Worm (Caenorhabditis elegans): ENCODE results near the gene D2096.13.

D2096.13 gene

DNA sequence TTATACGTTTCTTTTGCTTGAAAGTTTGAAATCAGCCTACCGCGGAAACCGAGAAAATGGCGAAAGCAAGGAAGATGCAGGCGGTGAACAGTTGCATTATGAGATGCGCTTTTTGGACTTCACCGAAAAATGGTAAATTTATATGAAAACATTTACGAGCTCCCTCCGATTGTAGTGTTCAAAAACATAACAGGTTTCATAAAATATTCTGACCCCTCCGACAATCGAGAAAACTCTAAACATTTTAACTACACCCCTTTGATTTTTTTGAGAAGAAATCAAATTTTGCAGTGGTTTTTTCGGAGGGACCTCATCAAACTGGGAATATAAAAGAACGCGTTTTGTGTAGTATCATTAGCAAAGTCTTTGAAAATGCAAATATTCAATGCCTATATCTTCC, 11.3 kb downstream of the D2096.13 start, which contains the start of the genes F17E9.18 and F17E9.15:
Gene F17E9.18 (minus strand): TSS at position 101 of the 400 bp plus-strand sequence.
Gene F17E9.15 (plus strand): TSS at position 368 of the 400 bp plus-strand sequence.
- TF ChIP-seq ZK337.2 (GFP tag; IDR thresholded peaks at IDR 0.05) (no peak), zip-2 (tag; optimal IDR thresholded peaks at IDR 0.05) (no peak), ces-1 (GFP tag; optimal IDR thresholded peaks at IDR 0.05) (no peak), lin-39 (tag; optimal IDR thresholded peaks at IDR 0.05) (no peak), mes-2 (tag; optimal IDR thresholded peaks at IDR 0.05; ENCODE audit: poor library complexity, severe bottlenecking) (no peak), lir-3 (tag; optimal IDR thresholded peaks at IDR 0.05) (no peak), F49E8.2 (tag; optimal IDR thresholded peaks at IDR 0.05; ENCODE audit: borderline replicate concordance) (no peak), dmd-9 (GFP tag; IDR thresholded peaks at IDR 0.05) (no peak), arid-1 (GFP tag; conservative IDR thresholded peaks at IDR 0.05) (no peak), ceh-28 (tag; optimal IDR thresholded peaks at IDR 0.05) (no peak), T20F7.1 (GFP tag; optimal IDR thresholded peaks at IDR 0.05) (no peak), zag-1 (tag; optimal IDR thresholded peaks at IDR 0.05) (no peak), attf-4 (tag; optimal IDR thresholded peaks at IDR 0.05) (no peak), lsy-2 (tag; optimal IDR thresholded peaks at IDR 0.05) (no peak), hif-1 (tag; optimal IDR thresholded peaks at IDR 0.05) (no peak), nhr-6 (tag; optimal IDR thresholded peaks at IDR 0.05) (no peak), Y48G9A.11 (GFP tag; IDR thresholded peaks at IDR 0.05) (no peak), hlh-30 (tag; optimal IDR thresholded peaks at IDR 0.05; ENCODE audit: insufficient read depth) (no peak)

DNA sequence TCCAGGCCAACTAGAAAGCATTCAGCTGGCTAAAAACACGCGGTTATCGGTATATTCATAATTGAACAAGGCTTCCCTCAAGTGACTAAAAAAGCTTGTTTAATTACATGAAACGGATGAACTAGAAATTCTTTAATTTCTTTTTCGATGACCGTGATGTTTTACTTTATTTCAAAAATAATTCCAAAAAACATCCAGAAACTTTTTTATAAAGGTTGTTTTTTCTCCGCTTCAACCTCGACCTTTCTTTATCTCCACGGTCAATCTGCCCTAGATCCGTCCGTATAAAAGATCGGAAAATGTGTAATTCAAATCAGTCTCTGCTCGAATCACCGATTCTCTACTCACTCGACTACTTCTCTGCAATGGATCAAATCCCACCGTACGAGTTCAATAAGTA, 12.9 kb downstream of the D2096.13 start, which contains the start of gene F17E9.5:
Gene F17E9.5 (plus strand): TSS at position 301 of the 400 bp plus-strand sequence.
- TF ChIP-seq dmd-6 (GFP tag; IDR thresholded peaks at IDR 0.05) (no peak), unc-62 (GFP tag; optimal IDR thresholded peaks at IDR 0.05 in 1 of 2) (peak in 1 of 2 experiments; percentile 34), unc-62 (tag; optimal IDR thresholded peaks at IDR 0.05) (no peak)

DNA sequence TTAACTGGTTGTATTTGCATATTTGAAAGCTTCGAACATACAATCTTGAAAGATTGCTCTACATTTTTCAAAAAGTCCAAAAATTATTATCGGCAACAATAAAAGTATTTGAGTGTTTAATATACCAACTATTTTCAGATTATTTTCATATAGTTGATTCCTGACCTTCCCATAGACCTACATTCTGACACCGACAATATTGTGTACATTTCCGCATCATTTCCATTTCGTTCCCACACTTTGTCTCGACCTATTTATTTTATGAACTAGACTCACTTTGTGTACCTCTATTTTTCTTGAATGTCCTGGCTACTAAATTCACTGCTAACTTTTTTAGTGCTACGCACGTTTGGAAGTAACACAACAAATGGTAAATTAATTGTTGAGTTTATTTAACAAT, 16.0 kb downstream of the D2096.13 start, which contains the start of gene lgc-5:
Gene lgc-5 (plus strand): TSS at position 301 of the 400 bp plus-strand sequence.
- TF ChIP-seq tag-97 (GFP tag; IDR thresholded peaks at IDR 0.05) (no peak), zag-1 (tag; optimal IDR thresholded peaks at IDR 0.05) (no peak), ceh-20 (GFP tag; IDR thresholded peaks at IDR 0.05) (no peak), spr-3 (GFP tag; optimal IDR thresholded peaks at IDR 0.05) (no peak), madf-5 (GFP tag; IDR thresholded peaks at IDR 0.05) (no peak)

DNA sequence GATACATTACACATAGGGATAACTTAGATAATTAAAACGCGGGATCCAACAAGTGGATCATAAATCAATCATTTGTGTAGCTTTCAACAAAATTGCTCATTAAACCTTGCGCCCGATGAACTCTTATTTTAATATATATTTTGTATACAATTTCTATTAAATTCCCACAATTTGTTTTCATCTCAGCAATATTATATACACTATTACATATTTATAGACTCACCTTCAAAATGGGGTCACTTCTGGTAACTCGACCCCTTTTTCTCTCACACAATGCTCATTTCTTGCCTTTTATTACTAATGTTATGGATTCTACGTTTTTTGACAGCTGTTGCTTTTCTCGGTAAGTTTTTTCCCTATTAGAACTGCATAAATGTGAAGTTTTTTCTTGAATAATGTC, 18.8 kb downstream of the D2096.13 start, which contains the start of gene lgc-6:
Gene lgc-6 (plus strand): TSS at position 301 of the 400 bp plus-strand sequence.
- no peak for TF ChIP-seq Y75B8A.6 (GFP tag; IDR thresholded peaks at IDR 0.05)
- no peak for TF ChIP-seq lin-1 (GFP tag; IDR thresholded peaks at IDR 0.05)
- no peak for TF ChIP-seq php-3 (GFP tag; IDR thresholded peaks at IDR 0.05)
- no peak for TF ChIP-seq mdl-1 (tag; optimal IDR thresholded peaks at IDR 0.05)
- TF ChIP-seq attf-4 (tag; optimal IDR thresholded peaks at IDR 0.05): no peak
- no peak for TF ChIP-seq tag-97 (GFP tag; IDR thresholded peaks at IDR 0.05)
- no peak for TF ChIP-seq lin-29 (GFP tag; IDR thresholded peaks at IDR 0.05)
- no peak for TF ChIP-seq F49E8.2 (tag; optimal IDR thresholded peaks at IDR 0.05; ENCODE audit: borderline replicate concordance)
- no peak for TF ChIP-seq Y48G9A.11 (GFP tag; IDR thresholded peaks at IDR 0.05)

DNA sequence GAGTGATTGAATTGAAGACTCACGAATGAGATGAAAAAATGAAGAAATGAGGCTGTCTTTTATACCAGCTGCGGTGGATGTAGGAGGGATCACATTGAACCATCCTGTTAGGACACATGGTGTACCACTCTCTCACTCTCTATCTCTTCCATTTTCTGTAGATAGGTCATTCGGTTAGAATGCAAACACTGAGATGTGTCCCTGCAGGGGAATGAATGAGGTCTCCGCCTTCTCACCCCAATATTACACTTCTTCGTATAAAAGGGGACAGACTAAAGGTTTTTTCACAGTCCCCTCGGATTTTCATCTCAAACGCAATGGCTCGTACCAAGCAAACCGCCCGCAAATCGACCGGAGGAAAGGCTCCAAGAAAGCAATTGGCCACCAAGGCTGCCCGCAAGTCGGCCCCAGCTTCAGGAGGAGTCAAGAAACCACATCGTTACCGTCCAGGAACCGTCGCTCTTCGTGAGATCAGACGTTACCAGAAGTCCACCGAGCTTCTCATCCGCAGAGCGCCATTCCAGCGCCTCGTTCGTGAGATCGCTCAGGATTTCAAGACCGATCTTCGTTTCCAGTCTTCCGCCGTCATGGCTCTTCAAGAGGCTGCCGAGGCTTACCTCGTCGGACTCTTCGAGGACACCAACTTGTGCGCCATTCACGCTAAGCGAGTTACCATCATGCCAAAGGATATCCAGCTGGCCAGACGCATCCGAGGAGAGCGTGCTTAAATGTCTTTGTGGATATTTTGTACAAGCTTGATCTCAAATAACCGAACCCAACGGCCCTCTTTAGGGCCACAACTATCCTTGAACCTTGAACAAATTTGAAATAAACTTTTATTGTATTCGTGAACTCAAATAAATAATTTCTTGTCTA, 24.2 kb downstream of the D2096.13 start, which contains the start of gene his-32:
Gene his-32 (plus strand): TSS at position 318 of the 876 bp plus-strand sequence.
- no peak for TF ChIP-seq ceh-44 (GFP tag; IDR thresholded peaks at IDR 0.05)
- TF ChIP-seq lin-13 (GFP tag; optimal IDR thresholded peaks at IDR 0.05): no peak
- TF ChIP-seq mxl-3 (GFP tag; optimal IDR thresholded peaks at IDR 0.05): no peak
- TF ChIP-seq ztf-7 (tag; optimal IDR thresholded peaks at IDR 0.05): no peak
- peak; percentile 85 for TF ChIP-seq nhr-6 (tag; optimal IDR thresholded peaks at IDR 0.05)
- peak; percentile 69 for TF ChIP-seq rbr-2 (tag; optimal IDR thresholded peaks at IDR 0.05)
- no peak for TF ChIP-seq zag-1 (tag; optimal IDR thresholded peaks at IDR 0.05)
- TF ChIP-seq hmg-1.1 (GFP tag; IDR thresholded peaks at IDR 0.05): no peak
- peak; percentile 92 for TF ChIP-seq nhr-25 (tag; optimal IDR thresholded peaks at IDR 0.05; ENCODE audit: borderline replicate concordance, insufficient read depth)
- TF ChIP-seq gei-8 (GFP tag; optimal IDR thresholded peaks at IDR 0.05): no peak
- peak; percentile 15 for TF ChIP-seq aha-1 (tag)
- TF ChIP-seq zfp-2 (tag; optimal IDR thresholded peaks at IDR 0.05): no peak
- TF ChIP-seq nhr-28 (tag; optimal IDR thresholded peaks at IDR 0.05): no peak
- peak; percentile 91 for TF ChIP-seq mep-1 (tag; optimal IDR thresholded peaks at IDR 0.05)
- no peak for TF ChIP-seq ceh-28 (tag; optimal IDR thresholded peaks at IDR 0.05)
